Fruit fly (Drosophila melanogaster): ENCODE measurements around the gene CG13078.

Gene CG13078

dm6 chr2L:19517154-19517814 is 46.4 kb upstream of the CG13078 start, which contains the start of gene Hasp (continued):
- TF ChIP-seq Bgb (GFP tag; IDR thresholded peaks at IDR 0.05; ENCODE audit: partially characterized antibody) (peak; percentile 58), jing (GFP tag; optimal IDR thresholded peaks at IDR 0.05) (no peak), CG2129 (GFP tag; IDR thresholded peaks at IDR 0.05; ENCODE audit: partially characterized antibody) (no peak), exex (tag; optimal IDR thresholded peaks at IDR 0.05) (no peak), amos (GFP tag; IDR thresholded peaks at IDR 0.05; ENCODE audit: partially characterized antibody) (peak; percentile 53; the same call in 1 of the 2 replicates), lov (optimal IDR thresholded peaks at IDR 0.05) (no peak), lov (GFP tag; IDR thresholded peaks at IDR 0.05) (no peak), ara (GFP tag; IDR thresholded peaks at IDR 0.05) (peak; percentile 44; the same call in 1 of the 2 replicates), CHES-1-like (GFP tag; optimal IDR thresholded peaks at IDR 0.05) (no peak), CG12071 (GFP tag; optimal IDR thresholded peaks at IDR 0.05) (no peak), CG6689 (GFP tag; IDR thresholded peaks at IDR 0.05) (peak; percentile 39; the same call in 1 of the 2 replicates), Dip3 (GFP tag; optimal IDR thresholded peaks at IDR 0.05) (peak; percentile 28), cas (GFP tag; IDR thresholded peaks at IDR 0.05) (peak; percentile 47; the same call in 1 of the 2 replicates), Vsx1 (GFP tag; optimal IDR thresholded peaks at IDR 0.05) (no peak), CG15601 (tag; optimal IDR thresholded peaks at IDR 0.05) (peak; percentile 17), CG6654 (GFP tag; optimal IDR thresholded peaks at IDR 0.05) (no peak), CTCF (GFP tag; optimal IDR thresholded peaks at IDR 0.05) (no peak), sug (tag; optimal IDR thresholded peaks at IDR 0.05) (peak; percentile 42), CG16813 (GFP tag; IDR thresholded peaks at IDR 0.05; ENCODE audit: partially characterized antibody) (peak; percentile 68), dm (GFP tag; optimal IDR thresholded peaks at IDR 0.05) (no peak), CG6791 (GFP tag; IDR thresholded peaks at IDR 0.05; ENCODE audit: partially characterized antibody) (peak; percentile 83), bsh (GFP tag; optimal IDR thresholded peaks at IDR 0.05) (peak in 1 of 2 experiments; percentile 75), mld (GFP tag; IDR thresholded peaks at IDR 0.05; ENCODE audit: partially characterized antibody) (peak; percentile 92), CG16863 (GFP tag; optimal IDR thresholded peaks at IDR 0.05) (no peak), Atf-2 (GFP tag; optimal IDR thresholded peaks at IDR 0.05) (no peak), vvl (GFP tag; IDR thresholded peaks at IDR 0.05) (peak; percentile 83), run (tag; optimal IDR thresholded peaks at IDR 0.05) (no peak), CG6765 (GFP tag; optimal IDR thresholded peaks at IDR 0.05) (no peak), HLH54F (GFP tag; optimal IDR thresholded peaks at IDR 0.05) (no peak), Ssrp (tag; optimal IDR thresholded peaks at IDR 0.05) (peak; percentile 46), nmo (GFP tag; optimal IDR thresholded peaks at IDR 0.05) (peak; percentile 79), HmgD (GFP tag; optimal IDR thresholded peaks at IDR 0.05) (no peak), sd (tag; optimal IDR thresholded peaks at IDR 0.05) (no peak), oc (tag; optimal IDR thresholded peaks at IDR 0.05) (peak; percentile 41), pfk (GFP tag; optimal IDR thresholded peaks at IDR 0.05) (no peak), vfl (GFP tag; optimal IDR thresholded peaks at IDR 0.05) (peak; percentile 0), trem (tag; optimal IDR thresholded peaks at IDR 0.05) (peak; percentile 33), crc (GFP tag; optimal IDR thresholded peaks at IDR 0.05) (no peak), sr (GFP tag; IDR thresholded peaks at IDR 0.05) (no peak), CG3726 (GFP tag; IDR thresholded peaks at IDR 0.05) (no peak), esg (GFP tag; conservative IDR thresholded peaks at IDR 0.05) (peak; percentile 56), psq (GFP tag; optimal IDR thresholded peaks at IDR 0.05) (no peak), CG3995 (GFP tag; optimal IDR thresholded peaks at IDR 0.05) (no peak), CG4707 (GFP tag; optimal IDR thresholded peaks at IDR 0.05) (peak; percentile 79), fru (optimal IDR thresholded peaks at IDR 0.05) (no peak), zfh2 (GFP tag; optimal IDR thresholded peaks at IDR 0.05) (no peak), kni (GFP tag; optimal IDR thresholded peaks at IDR 0.05) (no peak), cad (GFP tag; optimal IDR thresholded peaks at IDR 0.05) (no peak), Trl (optimal IDR thresholded peaks at IDR 0.05) (peak; percentile 11 to 19), Trl (GFP tag; optimal IDR thresholded peaks at IDR 0.05) (no peak), z (GFP tag; IDR thresholded peaks at IDR 0.05) (no peak)
